Worm (Caenorhabditis elegans): Measurements from ENCODE around the gene tmem-145.

Gene tmem-145

ce11 chrX:12105458-12105857 lies 31.8 kb upstream of the tmem-145 start:
- TF ChIP-seq ceh-43 (GFP tag; optimal IDR thresholded peaks at IDR 0.05) (no peak), M03D4.4 (tag; optimal IDR thresholded peaks at IDR 0.05) (no peak), unc-120 (tag; optimal IDR thresholded peaks at IDR 0.05; ENCODE audit: poor library complexity, severe bottlenecking) (no peak), ham-2 (GFP tag; optimal IDR thresholded peaks at IDR 0.05) (no peak), unc-62 (GFP tag; optimal IDR thresholded peaks at IDR 0.05) (no peak), ztf-11 (tag; optimal IDR thresholded peaks at IDR 0.05) (no peak), lin-32 (GFP tag; optimal IDR thresholded peaks at IDR 0.05) (no peak), elt-3 (tag; optimal IDR thresholded peaks at IDR 0.05) (no peak), nhr-28 (tag; optimal IDR thresholded peaks at IDR 0.05) (no peak), ces-1 (GFP tag; optimal IDR thresholded peaks at IDR 0.05) (no peak), ceh-83 (GFP tag; optimal IDR thresholded peaks at IDR 0.05) (no peak), hlh-1 (tag; optimal IDR thresholded peaks at IDR 0.05) (no peak), nhr-12 (tag; optimal IDR thresholded peaks at IDR 0.05) (no peak), lsy-2 (tag; optimal IDR thresholded peaks at IDR 0.05) (no peak), mls-2 (tag; optimal IDR thresholded peaks at IDR 0.05) (no peak), nhr-76 (tag; optimal IDR thresholded peaks at IDR 0.05) (no peak), blmp-1 (tag; optimal IDR thresholded peaks at IDR 0.05) (no peak), mep-1 (tag; optimal IDR thresholded peaks at IDR 0.05) (no peak), snpc-4 (tag; optimal IDR thresholded peaks at IDR 0.05) (no peak)

DNA sequence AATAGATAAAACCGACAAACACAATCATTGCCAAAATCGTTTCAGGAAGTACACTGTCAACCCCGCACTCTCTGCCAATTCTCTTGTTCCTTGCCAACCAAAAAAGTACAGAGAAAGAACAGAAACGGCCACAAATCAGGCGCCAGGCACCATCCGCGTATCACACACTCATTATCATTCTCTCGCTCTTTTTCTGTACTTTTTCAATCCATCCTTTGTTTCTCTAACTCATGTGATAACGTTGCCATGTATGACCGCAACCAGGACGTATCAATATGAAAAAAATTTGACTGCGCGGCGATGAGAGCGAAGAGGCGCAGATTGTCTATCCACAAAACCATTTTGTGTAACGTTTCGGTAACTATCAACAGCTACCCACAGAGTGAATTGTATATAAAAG lies 31.0 kb upstream of the tmem-145 start, which contains the start of gene col-181:
TSS of gene col-181 (plus strand) at position 301 of the 400 bp plus-strand sequence.
- TF ChIP-seq unc-39 (tag; optimal IDR thresholded peaks at IDR 0.05) (no peak), hlh-1 (tag; optimal IDR thresholded peaks at IDR 0.05) (no peak), unc-120 (tag; optimal IDR thresholded peaks at IDR 0.05; ENCODE audit: poor library complexity, severe bottlenecking) (no peak), mep-1 (tag; optimal IDR thresholded peaks at IDR 0.05) (no peak), pha-4 (tag; optimal IDR thresholded peaks at IDR 0.05) (no peak), flh-1 (GFP tag; optimal IDR thresholded peaks at IDR 0.05) (no peak), unc-62 (GFP tag; optimal IDR thresholded peaks at IDR 0.05) (no peak), elt-1 (tag; optimal IDR thresholded peaks at IDR 0.05; ENCODE audit: borderline replicate concordance, insufficient read depth) (no peak), ceh-83 (GFP tag; optimal IDR thresholded peaks at IDR 0.05) (no peak), ceh-43 (GFP tag; optimal IDR thresholded peaks at IDR 0.05) (no peak), zip-8 (tag; optimal IDR thresholded peaks at IDR 0.05) (no peak), nhr-76 (tag; optimal IDR thresholded peaks at IDR 0.05) (no peak), nhr-12 (tag; optimal IDR thresholded peaks at IDR 0.05) (no peak)

ce11 chrX:12103712-12104111 lies 30.0 kb upstream of the tmem-145 start, which contains the start of gene W03G11.3:
TSS of gene W03G11.3 (minus strand) at chrX:12103812.
- TF ChIP-seq sptf-1 (tag; optimal IDR thresholded peaks at IDR 0.05) (no peak), sem-2 (GFP tag; optimal IDR thresholded peaks at IDR 0.05) (no peak), pha-4 (tag; optimal IDR thresholded peaks at IDR 0.05) (no peak), elt-1 (tag; optimal IDR thresholded peaks at IDR 0.05; ENCODE audit: borderline replicate concordance, insufficient read depth) (no peak), nhr-237 (tag; optimal IDR thresholded peaks at IDR 0.05) (no peak), mls-2 (tag; optimal IDR thresholded peaks at IDR 0.05) (no peak), ceh-39 (tag; optimal IDR thresholded peaks at IDR 0.05) (no peak), flh-1 (GFP tag; optimal IDR thresholded peaks at IDR 0.05) (no peak), ham-2 (GFP tag; optimal IDR thresholded peaks at IDR 0.05) (no peak), lin-13 (tag; optimal IDR thresholded peaks at IDR 0.05) (no peak), ztf-11 (tag; optimal IDR thresholded peaks at IDR 0.05) (no peak), mab-5 (tag; optimal IDR thresholded peaks at IDR 0.05) (no peak), unc-62 (GFP tag; optimal IDR thresholded peaks at IDR 0.05) (no peak), lin-32 (GFP tag; optimal IDR thresholded peaks at IDR 0.05) (no peak), nhr-28 (tag; optimal IDR thresholded peaks at IDR 0.05) (no peak), snpc-4 (tag; optimal IDR thresholded peaks at IDR 0.05) (no peak), ceh-83 (GFP tag; optimal IDR thresholded peaks at IDR 0.05) (no peak), blmp-1 (tag; optimal IDR thresholded peaks at IDR 0.05) (no peak), drap-1 (GFP tag; optimal IDR thresholded peaks at IDR 0.05) (no peak)

- TF ChIP-seq ceh-83 (GFP tag; optimal IDR thresholded peaks at IDR 0.05) (no peak), ces-1 (GFP tag; optimal IDR thresholded peaks at IDR 0.05) (no peak), mep-1 (tag; optimal IDR thresholded peaks at IDR 0.05) (no peak), ham-2 (GFP tag; optimal IDR thresholded peaks at IDR 0.05) (no peak), sptf-1 (tag; optimal IDR thresholded peaks at IDR 0.05) (no peak), blmp-1 (tag; optimal IDR thresholded peaks at IDR 0.05) (no peak), nhr-28 (tag; optimal IDR thresholded peaks at IDR 0.05) (no peak)
These were observed 24.3 kb upstream of the tmem-145 start for ce11 chrX:12097995-12098394.

DNA sequence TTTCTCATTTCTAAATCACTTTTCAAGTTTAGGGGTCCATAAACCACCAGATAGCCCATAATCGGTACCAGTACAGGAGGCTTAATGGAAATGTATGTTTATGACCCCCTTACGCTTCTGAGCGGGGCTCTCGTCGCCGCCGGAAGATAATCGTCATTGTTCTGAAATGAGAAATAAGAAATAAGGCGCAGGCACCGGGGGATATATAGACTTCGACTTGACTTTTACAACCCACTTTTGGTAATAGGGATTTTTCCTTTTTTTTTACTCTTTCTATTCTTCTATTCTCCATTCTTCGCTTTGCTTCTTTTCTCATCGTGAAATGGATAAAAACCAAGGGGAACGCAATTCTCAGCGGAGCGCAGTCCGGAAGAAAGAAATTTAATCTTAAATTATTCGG lies 21.5 kb upstream of the tmem-145 start:
- TF ChIP-seq flh-1 (GFP tag; optimal IDR thresholded peaks at IDR 0.05): no peak
- no peak for TF ChIP-seq elt-3 (tag; optimal IDR thresholded peaks at IDR 0.05)
- no peak for TF ChIP-seq ztf-11 (tag; optimal IDR thresholded peaks at IDR 0.05)
- no peak for TF ChIP-seq nhr-28 (tag; optimal IDR thresholded peaks at IDR 0.05)
- TF ChIP-seq unc-120 (tag; optimal IDR thresholded peaks at IDR 0.05; ENCODE audit: poor library complexity, severe bottlenecking): no peak
- TF ChIP-seq zip-8 (tag; optimal IDR thresholded peaks at IDR 0.05): no peak
- no peak for TF ChIP-seq lsy-2 (tag; optimal IDR thresholded peaks at IDR 0.05)
- no peak for TF ChIP-seq sem-2 (GFP tag; optimal IDR thresholded peaks at IDR 0.05)
- TF ChIP-seq ceh-43 (GFP tag; optimal IDR thresholded peaks at IDR 0.05): no peak
- no peak for TF ChIP-seq pha-4 (tag; optimal IDR thresholded peaks at IDR 0.05)
- TF ChIP-seq lin-32 (GFP tag; optimal IDR thresholded peaks at IDR 0.05): no peak
- TF ChIP-seq hlh-1 (tag; optimal IDR thresholded peaks at IDR 0.05): no peak
- TF ChIP-seq drap-1 (GFP tag; optimal IDR thresholded peaks at IDR 0.05): no peak
- TF ChIP-seq mls-2 (tag; optimal IDR thresholded peaks at IDR 0.05): no peak

Measured in whole organism, mixed stage, embryonic.